Fruit fly (Drosophila melanogaster) whole organism, embryonic: ENCODE data around the gene mon2.

Experiments used
- ATbp ChIP-seq: fragments of 200-800 bp; sonication (Bioruptor generic); optimal IDR thresholded peaks from 2 replicates; lab custom pipeline; 2017; ENCODE audit warnings: missing biosample characterization, mild to moderate bottlenecking, missing genetic modification characterization, missing genetic modification reagents
- Atf3 ChIP-seq: fragments of 200-800 bp; sonication (Bioruptor generic); optimal IDR thresholded peaks from 3 replicates; lab custom pipeline; 2016; ENCODE audit warnings: missing biosample characterization, missing genetic modification characterization
- CG1024 ChIP-seq: fragments of 200-800 bp; sonication (Bioruptor generic); IDR thresholded peaks from 2 replicates; pipeline ENCODE4 v1.3.6; 2022; ENCODE audit warnings: missing biosample characterization, missing genetic modification characterization
- CG11723 ChIP-seq: fragments of 200-800 bp; sonication (Bioruptor generic); optimal IDR thresholded peaks from 2 replicates; lab custom pipeline; 2017; ENCODE audit warnings: missing biosample characterization, mild to moderate bottlenecking, missing genetic modification characterization
- CG12236 ChIP-seq: fragments of 200-800 bp; sonication (Bioruptor generic); optimal IDR thresholded peaks from 2 replicates; lab custom pipeline; 2016; ENCODE audit warnings: missing biosample characterization, missing genetic modification characterization
- CG12659 ChIP-seq: fragments of 200-800 bp; sonication (Bioruptor generic); optimal IDR thresholded peaks from 3 replicates; lab custom pipeline; 2017; ENCODE audit warnings: mild to moderate bottlenecking, missing biosample characterization, missing genetic modification reagents, missing genetic modification characterization
- CG12769 ChIP-seq: fragments of 200-800 bp; sonication (Bioruptor generic); optimal IDR thresholded peaks from 2 replicates; lab custom pipeline; 2019; ENCODE audit warnings: missing biosample characterization, mild to moderate bottlenecking, missing genetic modification characterization, moderate library complexity
- CG13123 ChIP-seq: fragments of 200-800 bp; sonication (Bioruptor generic); optimal IDR thresholded peaks from 2 replicates; lab custom pipeline; 2016; ENCODE audit warnings: missing biosample characterization, missing genetic modification characterization
- CG13624 ChIP-seq: fragments of 200-800 bp; sonication (Bioruptor generic); optimal IDR thresholded peaks from 2 replicates; lab custom pipeline; 2016; ENCODE audit warnings: missing biosample characterization, missing genetic modification characterization
- CG14014 ChIP-seq: fragments of 200-800 bp; sonication (Bioruptor generic); IDR thresholded peaks from 2 replicates; pipeline ENCODE4 v1.3.6; 2022; ENCODE audit warnings: missing biosample characterization, missing genetic modification characterization
- CG14441 ChIP-seq: fragments of 200-800 bp; sonication (Bioruptor generic); IDR thresholded peaks from 2 replicates; pipeline ENCODE4 v1.3.6; 2022; ENCODE audit warnings: missing biosample characterization, missing genetic modification characterization
- CG2712 ChIP-seq: fragments of 200-800 bp; optimal IDR thresholded peaks from 3 replicates; lab custom pipeline; 2019; ENCODE audit warnings: missing biosample characterization, mild to moderate bottlenecking, missing genetic modification characterization, moderate library complexity
- CG3065 ChIP-seq: fragments of 200-800 bp; sonication (Bioruptor generic); optimal IDR thresholded peaks from 2 replicates; lab custom pipeline; 2016; ENCODE audit warnings: missing biosample characterization, missing genetic modification characterization
- CG31388 ChIP-seq: fragments of 200-800 bp; sonication (Bioruptor generic); optimal IDR thresholded peaks from 2 replicates; lab custom pipeline; 2016; ENCODE audit warnings: missing biosample characterization, missing genetic modification characterization
- CG33213 ChIP-seq: fragments of 200-800 bp; sonication (Bioruptor generic); optimal IDR thresholded peaks from 3 replicates; lab custom pipeline; 2016; ENCODE audit warnings: missing biosample characterization, missing genetic modification characterization
- CG3847 ChIP-seq: fragments of 200-800 bp; sonication (Bioruptor generic); IDR thresholded peaks from 2 replicates; pipeline ENCODE4 v1.3.6; 2022; ENCODE audit warnings: missing biosample characterization, missing genetic modification characterization
- CG4404 ChIP-seq: fragments of 200-800 bp; sonication (Bioruptor generic); IDR thresholded peaks from 2 replicates; pipeline ENCODE4 v1.3.6; 2022; ENCODE audit warnings: missing biosample characterization, missing genetic modification characterization
- CG4730 ChIP-seq: fragments of 200-800 bp; sonication (Bioruptor generic); IDR thresholded peaks from 2 replicates; pipeline ENCODE4 v1.3.6; 2022; ENCODE audit warnings: missing biosample characterization, missing genetic modification characterization
- CG7357 ChIP-seq: fragments of 200-800 bp; sonication (Bioruptor generic); IDR thresholded peaks from 3 replicates; pipeline ENCODE4 v1.3.6; 2022; ENCODE audit warnings: missing biosample characterization, missing genetic modification characterization
- CG7928 ChIP-seq: fragments of 200-800 bp; sonication (Bioruptor generic); optimal IDR thresholded peaks from 2 replicates; lab custom pipeline; 2017; ENCODE audit warnings: missing biosample characterization, mild to moderate bottlenecking, missing genetic modification characterization
- CG8388 ChIP-seq: fragments of 200-800 bp; sonication (Bioruptor generic); optimal IDR thresholded peaks from 2 replicates; lab custom pipeline; 2019; ENCODE audit warnings: missing biosample characterization, mild to moderate bottlenecking, missing genetic modification characterization, moderate library complexity
- CHES-1-like ChIP-seq: fragments of 200-800 bp; sonication (Bioruptor generic); optimal IDR thresholded peaks from 2 replicates; lab custom pipeline; 2016; ENCODE audit warnings: missing biosample characterization, missing genetic modification characterization
- CkIIα-i1 ChIP-seq: fragments of 200-800 bp; sonication (Bioruptor generic); IDR thresholded peaks from 2 replicates; pipeline ENCODE4 v1.3.6; 2022; ENCODE audit warnings: missing biosample characterization, missing genetic modification characterization
- D19A ChIP-seq: fragments of 200-800 bp; optimal IDR thresholded peaks from 3 replicates; lab custom pipeline; 2019; ENCODE audit warnings: missing biosample characterization, mild to moderate bottlenecking, missing genetic modification characterization, moderate library complexity
- E2f1 ChIP-seq: fragments of 200-800 bp; sonication (Bioruptor generic); IDR thresholded peaks from 2 replicates; pipeline ENCODE4 v1.3.6; 2022; ENCODE audit warnings: missing biosample characterization, missing genetic modification characterization
- ERR ChIP-seq: fragments of 200-800 bp; sonication (Bioruptor generic); optimal IDR thresholded peaks from 2 replicates; lab custom pipeline; 2016; ENCODE audit warnings: missing biosample characterization, missing genetic modification characterization
- Fer3 ChIP-seq: fragments of 200-800 bp; sonication (Bioruptor generic); optimal IDR thresholded peaks from 2 replicates; lab custom pipeline; 2018; ENCODE audit warnings: missing biosample characterization, mild to moderate bottlenecking, missing genetic modification characterization, moderate library complexity
- Hr78 ChIP-seq, 2 experiments: fragments of 200-800 bp in 1 of 2; fragments of >200 bp in 1 of 2; sonication (Bioruptor generic) in 1 of 2; optimal IDR thresholded peaks; 2 replicates each; lab custom pipeline; 2017 to 2019; ENCODE audit warnings: missing biosample characterization in 2 of 2, missing genetic modification characterization in 2 of 2, mild to moderate bottlenecking in 1 of 2, moderate library complexity in 1 of 2
- Lhr ChIP-seq: fragments of 200-800 bp; sonication (Bioruptor generic); optimal IDR thresholded peaks from 3 replicates; lab custom pipeline; 2017; ENCODE audit warnings: mild to moderate bottlenecking, missing biosample characterization, missing genetic modification reagents, missing genetic modification characterization
- Lim3 ChIP-seq: fragments of 200-800 bp; sonication (Bioruptor generic); IDR thresholded peaks from 2 replicates; pipeline ENCODE4 v1.3.6; 2022; ENCODE audit warnings: missing biosample characterization, missing genetic modification characterization
- NC2α ChIP-seq: fragments of 200-800 bp; sonication (Bioruptor generic); optimal IDR thresholded peaks from 2 replicates; lab custom pipeline; 2016; ENCODE audit warnings: missing biosample characterization, missing genetic modification characterization
- Oaz ChIP-seq: fragments of 200-800 bp; sonication (Bioruptor generic); IDR thresholded peaks from 2 replicates; pipeline ENCODE4 v1.3.6; 2022; ENCODE audit warnings: missing biosample characterization, missing genetic modification characterization
- Oli ChIP-seq: fragments of 200-800 bp; sonication (Bioruptor generic); optimal IDR thresholded peaks from 2 replicates; lab custom pipeline; 2018; ENCODE audit warnings: missing biosample characterization, mild to moderate bottlenecking, missing genetic modification characterization, moderate library complexity
- Six4 ChIP-seq: fragments of 200-800 bp; sonication (Bioruptor generic); optimal IDR thresholded peaks from 2 replicates; lab custom pipeline; 2016; ENCODE audit warnings: missing biosample characterization, missing genetic modification characterization
- Spps ChIP-seq: fragments of 200-800 bp; sonication (Bioruptor generic); optimal IDR thresholded peaks from 2 replicates; lab custom pipeline; 2018; ENCODE audit warnings: missing biosample characterization, mild to moderate bottlenecking, missing genetic modification characterization
- cg ChIP-seq: fragments of 200-800 bp; sonication (Bioruptor generic); optimal IDR thresholded peaks from 3 replicates; lab custom pipeline; 2019; ENCODE audit warnings: missing biosample characterization, mild to moderate bottlenecking, missing genetic modification characterization, moderate library complexity
- crol ChIP-seq: fragments of 200-800 bp; sonication (Bioruptor generic); IDR thresholded peaks from 2 replicates; pipeline ENCODE4 v1.3.6; 2022; ENCODE audit warnings: missing biosample characterization, missing genetic modification characterization
- da ChIP-seq: fragments of 200-800 bp; sonication (Bioruptor generic); optimal IDR thresholded peaks from 2 replicates; lab custom pipeline; 2016; ENCODE audit warnings: missing biosample characterization, missing genetic modification characterization
- dati ChIP-seq: fragments of 200-800 bp; sonication (Bioruptor generic); IDR thresholded peaks from 2 replicates; pipeline ENCODE4 v1.3.6; 2022; ENCODE audit warnings: missing biosample characterization, missing genetic modification characterization
- gcm ChIP-seq: fragments of 200-800 bp; sonication (Bioruptor generic); optimal IDR thresholded peaks from 2 replicates; lab custom pipeline; 2019; ENCODE audit warnings: missing biosample characterization, mild to moderate bottlenecking, missing genetic modification characterization, moderate library complexity
- grau ChIP-seq: fragments of 200-800 bp; optimal IDR thresholded peaks from 3 replicates; lab custom pipeline; 2019; ENCODE audit warnings: missing biosample characterization, mild to moderate bottlenecking, missing genetic modification characterization, moderate library complexity
- gro ChIP-seq: fragments of 200-800 bp; sonication (Bioruptor generic); optimal IDR thresholded peaks from 2 replicates; lab custom pipeline; 2016; ENCODE audit warnings: missing biosample characterization, missing genetic modification characterization
- gt ChIP-seq: fragments of 200-800 bp; sonication (Bioruptor generic); IDR thresholded peaks from 2 replicates; pipeline ENCODE4 v1.3.6; 2022; ENCODE audit warnings: missing biosample characterization, missing genetic modification characterization
- jigr1 ChIP-seq: fragments of 200-800 bp; sonication (Bioruptor generic); IDR thresholded peaks from 3 replicates; pipeline ENCODE4 v1.3.6; 2022; ENCODE audit warnings: missing biosample characterization, missing genetic modification characterization
- onecut ChIP-seq: fragments of 200-800 bp; sonication (Bioruptor generic); IDR thresholded peaks from 2 replicates; pipeline ENCODE4 v1.3.6; 2022; ENCODE audit warnings: missing biosample characterization, missing genetic modification characterization
- peb ChIP-seq: fragments of 200-800 bp; sonication (Bioruptor generic); IDR thresholded peaks from 2 replicates; pipeline ENCODE4 v1.3.6; 2022; ENCODE audit warnings: missing biosample characterization, missing genetic modification characterization
- pfk ChIP-seq: fragments of 200-800 bp; sonication (Bioruptor generic); optimal IDR thresholded peaks from 2 replicates; lab custom pipeline; 2018; ENCODE audit warnings: missing biosample characterization, mild to moderate bottlenecking, missing genetic modification characterization, moderate library complexity
- sens ChIP-seq: fragments of 200-800 bp; sonication (Bioruptor generic); peaks from one replicate; lab custom pipeline; 2016; ENCODE audit warnings: missing biosample characterization, missing genetic modification characterization
- so ChIP-seq: fragments of 200-800 bp; sonication (Bioruptor generic); IDR thresholded peaks from 3 replicates; pipeline ENCODE4 v1.3.6; 2022; ENCODE audit warnings: missing biosample characterization, missing genetic modification characterization
- sqz ChIP-seq: fragments of 200-800 bp; sonication (Bioruptor generic); optimal IDR thresholded peaks from 3 replicates; lab custom pipeline; 2018; ENCODE audit warnings: missing biosample characterization, mild to moderate bottlenecking, missing genetic modification characterization
- toy ChIP-seq: fragments of 200-800 bp; sonication (Bioruptor generic); IDR thresholded peaks from 2 replicates; pipeline ENCODE4 v1.3.6; 2022; ENCODE audit warnings: missing biosample characterization, missing genetic modification characterization
- trem ChIP-seq: fragments of 200-800 bp; optimal IDR thresholded peaks from 3 replicates; lab custom pipeline; 2019; ENCODE audit warnings: missing biosample characterization, mild to moderate bottlenecking, missing genetic modification characterization, moderate library complexity

Gene mon2

DNA sequence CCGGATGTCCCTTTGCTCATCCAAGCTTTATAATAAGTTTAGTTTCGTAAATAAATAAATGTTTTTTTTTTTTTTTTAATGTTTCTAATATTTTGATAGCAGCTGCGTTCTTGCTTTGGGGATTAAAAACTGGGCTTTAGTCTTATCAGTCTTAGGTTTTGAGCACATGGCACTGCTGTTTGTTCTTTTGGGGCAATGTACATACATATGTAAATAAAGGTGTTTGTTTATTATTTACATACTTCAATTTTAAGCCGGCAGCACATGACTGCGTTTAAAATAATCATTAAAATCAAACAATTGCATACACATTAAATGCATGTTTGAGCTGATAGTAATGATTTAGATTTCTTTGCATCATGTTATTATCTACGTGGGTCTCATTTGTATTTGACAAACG, 40.4 kb upstream of the mon2 start (continued):
- peak; percentile 63; the same call in 1 of the 2 replicates for TF ChIP-seq CG14014 (GFP tag; lab: Robert Waterston, UW)
- peak; percentile 20; the same call in 1 of the 2 replicates for TF ChIP-seq CG14441 (GFP tag; lab: Robert Waterston, UW)
- no peak for TF ChIP-seq CG4404
- TF ChIP-seq CG2712 (tag; lab: Kevin White, UChicago), result peak; percentile 84
- TF ChIP-seq NC2α, result peak; percentile 77
- peak; percentile 78 for TF ChIP-seq Fer3 (tag; lab: Kevin White, UChicago)
- no peak for TF ChIP-seq Oaz (GFP tag; lab: Robert Waterston, UW)
- TF ChIP-seq CkIIα-i1 (GFP tag; lab: Robert Waterston, UW), result no peak
- TF ChIP-seq Spps (tag; lab: Kevin White, UChicago), result peak; percentile 80
- peak; percentile 7 for TF ChIP-seq ERR
- TF ChIP-seq CHES-1-like (GFP tag; lab: Kevin White, UChicago), result peak; percentile 59
- TF ChIP-seq CG33213 (GFP tag; lab: Kevin White, UChicago), result peak; percentile 85
- no peak for TF ChIP-seq Lim3 (GFP tag; lab: Robert Waterston, UW)
- peak; percentile 85 for TF ChIP-seq onecut (GFP tag; lab: Robert Waterston, UW)
- peak; percentile 69 for TF ChIP-seq CG8388
- TF ChIP-seq CG11723, result peak; percentile 74
- peak; percentile 85 for TF ChIP-seq CG12236 (GFP tag; lab: Kevin White, UChicago)
- TF ChIP-seq da (GFP tag; lab: Kevin White, UChicago), result no peak
- TF ChIP-seq gt (GFP tag; lab: Robert Waterston, UW), result 0 out of 2 replicates have a peak, but pooled peaks have one; percentile 11
- no peak for TF ChIP-seq dati (GFP tag; lab: Robert Waterston, UW)
- no peak for TF ChIP-seq jigr1 (GFP tag; lab: Robert Waterston, UW)
- TF ChIP-seq Lhr (GFP tag; lab: Kevin White, UChicago), result peak; percentile 84
- peak; percentile 87 for TF ChIP-seq CG13123 (GFP tag; lab: Kevin White, UChicago)
- TF ChIP-seq gro (GFP tag; lab: Kevin White, UChicago), result no peak
- peak; percentile 59 for TF ChIP-seq CG3065 (GFP tag; lab: Kevin White, UChicago)
- TF ChIP-seq CG1024 (GFP tag; lab: Robert Waterston, UW), result peak; percentile 76; the same call in 1 of the 2 replicates
- no peak for TF ChIP-seq cg (GFP tag; lab: Kevin White, UChicago)
- TF ChIP-seq trem (tag; lab: Kevin White, UChicago), result peak; percentile 62
- peak; percentile 86 for TF ChIP-seq gcm (GFP tag; lab: Kevin White, UChicago)
- TF ChIP-seq CG7928 (GFP tag; lab: Kevin White, UChicago), result no peak
- TF ChIP-seq Oli (tag; lab: Kevin White, UChicago), result peak; percentile 58
- peak; percentile 68 for TF ChIP-seq D19A (tag; lab: Kevin White, UChicago)
- no peak for TF ChIP-seq CG4730 (GFP tag; lab: Robert Waterston, UW)
- peak; percentile 35 for TF ChIP-seq CG12769 (tag; lab: Kevin White, UChicago)
- peak; percentile 98 for TF ChIP-seq ATbp (GFP tag; lab: Kevin White, UChicago)
- TF ChIP-seq sqz (GFP tag; lab: Kevin White, UChicago), result peak; percentile 84
- TF ChIP-seq CG7357 (GFP tag; lab: Robert Waterston, UW), result no peak
- TF ChIP-seq Hr78 (GFP tag; optimal IDR thresholded peaks at IDR 0.05; lab: Kevin White, UChicago), result no peak
- no peak for TF ChIP-seq CG3847
- peak; percentile 99 for TF ChIP-seq sens (GFP tag; lab: Kevin White, UChicago)
- TF ChIP-seq CG31388 (GFP tag; lab: Kevin White, UChicago), result peak; percentile 7
- 0 out of 2 replicates have a peak, but pooled peaks have one; percentile 7 for TF ChIP-seq peb
- peak; percentile 1 for TF ChIP-seq CG13624 (GFP tag; lab: Kevin White, UChicago)
- TF ChIP-seq pfk (GFP tag; lab: Kevin White, UChicago), result peak; percentile 68
- peak; percentile 48 for TF ChIP-seq grau (tag; lab: Kevin White, UChicago)
- peak; percentile 56; the same call in 1 of the 2 replicates for TF ChIP-seq E2f1
- no peak for TF ChIP-seq crol (GFP tag; lab: Robert Waterston, UW)
- peak; percentile 69 for TF ChIP-seq Atf3
- TF ChIP-seq CG12659 (GFP tag; lab: Kevin White, UChicago), result peak; percentile 73
- peak; percentile 79; the same call in 2 of the 3 replicates for TF ChIP-seq so (GFP tag; lab: Robert Waterston, UW)
- no peak for TF ChIP-seq toy
- TF ChIP-seq Six4, result peak; percentile 76
